Worm (Caenorhabditis elegans): ENCODE measurements around the gene his-61.

ce11 chrIV:7516167-7516566 lies 30.1 kb upstream of the his-61 start, which contains the start of the genes R05G6.9 and R05G6.3:
- TF ChIP-seq ces-1 (GFP tag; optimal IDR thresholded peaks at IDR 0.05) (no peak), tbx-8 (GFP tag; optimal IDR thresholded peaks at IDR 0.05) (no peak), elt-1 (tag; optimal IDR thresholded peaks at IDR 0.05; ENCODE audit: borderline replicate concordance, insufficient read depth) (no peak), pha-4 (tag; optimal IDR thresholded peaks at IDR 0.05) (no peak), snpc-4 (tag; optimal IDR thresholded peaks at IDR 0.05) (no peak), nhr-12 (tag; optimal IDR thresholded peaks at IDR 0.05) (no peak), elt-3 (tag; optimal IDR thresholded peaks at IDR 0.05) (no peak), nhr-76 (tag; optimal IDR thresholded peaks at IDR 0.05) (no peak), cnd-1 (tag; optimal IDR thresholded peaks at IDR 0.05) (no peak), ceh-43 (GFP tag; optimal IDR thresholded peaks at IDR 0.05) (no peak), lin-13 (tag; optimal IDR thresholded peaks at IDR 0.05) (no peak), blmp-1 (tag; optimal IDR thresholded peaks at IDR 0.05) (no peak), unc-62 (GFP tag; optimal IDR thresholded peaks at IDR 0.05) (no peak)
